Worm (Caenorhabditis elegans) whole organism, young adult: ENCODE measurements around the gene arrd-11.

Experiments
- C06A6.2 ChIP-seq: fragments of 200-800 bp; sonication (Bioruptor generic); conservative IDR thresholded peaks from 2 replicates; pipeline ENCODE4 v1.3.6; 2022; ENCODE audit warnings: missing genetic modification characterization, missing compliant biosample characterization
- D2030.7 ChIP-seq: fragments of 200-800 bp; sonication (Bioruptor generic); IDR thresholded peaks from 2 replicates; pipeline ENCODE4 v1.3.6; 2022; ENCODE audit warnings: missing genetic modification reagents, missing genetic modification characterization, missing compliant biosample characterization
- F10E7.11 ChIP-seq: sonication (generic microtip); optimal IDR thresholded peaks from 2 replicates; lab custom pipeline; 2017; ENCODE audit warnings: mild to moderate bottlenecking, missing genetic modification characterization, moderate library complexity, missing compliant biosample characterization
- F22D6.2 ChIP-seq: sonication (generic microtip); optimal IDR thresholded peaks from 2 replicates; lab custom pipeline; 2016; ENCODE audit warnings: mild to moderate bottlenecking, missing genetic modification characterization, missing compliant biosample characterization
- F33H1.4 ChIP-seq: fragments of 200-800 bp; sonication (Bioruptor generic); IDR thresholded peaks from 2 replicates; pipeline ENCODE4 v1.3.6; 2022; ENCODE audit warnings: missing genetic modification reagents, missing genetic modification characterization, missing compliant biosample characterization
- F37B4.10 ChIP-seq: fragments of 200-800 bp; sonication (Bioruptor generic); IDR thresholded peaks from 2 replicates; pipeline ENCODE4 v1.3.6; 2022; ENCODE audit warnings: missing genetic modification characterization, missing compliant biosample characterization
- K12H6.12 ChIP-seq: fragments of 200-800 bp; sonication (Bioruptor generic); optimal IDR thresholded peaks from 2 replicates; lab custom pipeline; 2018; ENCODE audit warnings: mild to moderate bottlenecking, missing genetic modification characterization, missing compliant biosample characterization
- T07F8.4 ChIP-seq: sonication (generic microtip); optimal IDR thresholded peaks from 2 replicates; lab custom pipeline; 2016; ENCODE audit warnings: mild to moderate bottlenecking, missing genetic modification characterization, moderate library complexity, missing compliant biosample characterization
- T26A5.8 ChIP-seq: sonication (generic microtip); optimal IDR thresholded peaks from 2 replicates; lab custom pipeline; 2016; ENCODE audit warnings: missing genetic modification characterization, missing compliant biosample characterization
- Y56A3A.18 ChIP-seq: fragments of 200-800 bp; sonication (Bioruptor generic); IDR thresholded peaks from 2 replicates; pipeline ENCODE4 v1.3.6; 2022; ENCODE audit warnings: missing genetic modification reagents, missing genetic modification characterization, missing compliant biosample characterization
- Y95B8A.8 ChIP-seq: fragments of 200-800 bp; sonication (Bioruptor generic); IDR thresholded peaks from 2 replicates; pipeline ENCODE4 v1.3.6; 2022; ENCODE audit warnings: missing genetic modification reagents, missing genetic modification characterization, missing compliant biosample characterization
- ZK185.1 ChIP-seq: sonication (generic microtip); optimal IDR thresholded peaks from 2 replicates; lab custom pipeline; 2016; ENCODE audit warnings: mild to moderate bottlenecking, missing genetic modification characterization, missing compliant biosample characterization; ENCODE audit not compliant: poor library complexity, severe bottlenecking
- akir-1 ChIP-seq: fragments of 200-800 bp; sonication (Bioruptor generic); optimal IDR thresholded peaks from 2 replicates; lab custom pipeline; 2018; ENCODE audit warnings: mild to moderate bottlenecking, missing genetic modification characterization, moderate library complexity, missing compliant biosample characterization
- ama-1 ChIP-seq, 3 experiments: fragments of 150-350 bp in 1 of 3; sonication (generic microtip) in 2 of 3; optimal IDR thresholded peaks; 2 replicates each; lab custom pipeline; 2014 to 2018; ENCODE audit warnings: missing biosample characterization in 2 of 3, missing genetic modification characterization in 2 of 3, missing genetic modification reagents in 2 of 3
- cebp-2 ChIP-seq: fragments of 200-800 bp; sonication (Bioruptor generic); IDR thresholded peaks from 2 replicates; pipeline ENCODE4 v1.3.6; 2022; ENCODE audit warnings: missing genetic modification characterization, missing compliant biosample characterization
- ceh-100 ChIP-seq: fragments of 200-800 bp; sonication (Bioruptor generic); IDR thresholded peaks from 2 replicates; pipeline ENCODE4 v1.3.6; 2022; ENCODE audit warnings: missing genetic modification reagents, missing genetic modification characterization, missing compliant biosample characterization
- ceh-40 ChIP-seq: fragments of 200-800 bp; sonication (Bioruptor generic); IDR thresholded peaks from 2 replicates; pipeline ENCODE4 v1.3.6; 2022; ENCODE audit warnings: missing genetic modification characterization, missing compliant biosample characterization
- ceh-79 ChIP-seq: sonication (generic microtip); optimal IDR thresholded peaks from 2 replicates; lab custom pipeline; 2017; ENCODE audit warnings: mild to moderate bottlenecking, missing genetic modification characterization, missing compliant biosample characterization
- die-1 ChIP-seq: sonication (generic microtip); optimal IDR thresholded peaks from 2 replicates; lab custom pipeline; 2016; ENCODE audit warnings: missing genotype, mild to moderate bottlenecking, missing genetic modification characterization, missing compliant biosample characterization
- dpff-1 ChIP-seq: sonication (generic microtip); optimal IDR thresholded peaks from 2 replicates; lab custom pipeline; 2017; ENCODE audit warnings: mild to moderate bottlenecking, missing genetic modification characterization, missing compliant biosample characterization
- egrh-3 ChIP-seq: fragments of 200-800 bp; sonication (Bioruptor generic); IDR thresholded peaks from 2 replicates; pipeline ENCODE4 v1.3.6; 2022; ENCODE audit warnings: missing genetic modification reagents, missing genetic modification characterization, missing compliant biosample characterization
- ekl-4 ChIP-seq: fragments of 200-800 bp; sonication (Bioruptor generic); IDR thresholded peaks from 2 replicates; pipeline ENCODE4 v1.3.6; 2022; ENCODE audit warnings: missing genetic modification reagents, missing genetic modification characterization, missing compliant biosample characterization
- ets-4 ChIP-seq: fragments of 200-800 bp; sonication (Bioruptor generic); optimal IDR thresholded peaks from 2 replicates; lab custom pipeline; 2018; ENCODE audit warnings: mild to moderate bottlenecking, missing genetic modification characterization, missing compliant biosample characterization
- fkh-3 ChIP-seq: sonication (generic microtip); optimal IDR thresholded peaks from 2 replicates; lab custom pipeline; 2016; ENCODE audit warnings: mild to moderate bottlenecking, missing genetic modification characterization, missing compliant biosample characterization
- him-1 ChIP-seq: sonication (generic microtip); optimal IDR thresholded peaks from 2 replicates; lab custom pipeline; 2016; ENCODE audit warnings: missing genotype, missing genetic modification reagents, missing genetic modification characterization, missing compliant biosample characterization
- hmg-1.2 ChIP-seq: fragments of 200-800 bp; sonication (Bioruptor generic); IDR thresholded peaks from 2 replicates; pipeline ENCODE4 v1.3.6; 2022; ENCODE audit warnings: missing genetic modification reagents, missing genetic modification characterization, missing compliant biosample characterization
- hmg-20 ChIP-seq: fragments of 200-800 bp; sonication (Bioruptor generic); IDR thresholded peaks from 2 replicates; pipeline ENCODE4 v1.3.6; 2022; ENCODE audit warnings: missing genetic modification reagents, missing genetic modification characterization, missing compliant biosample characterization
- lin-54 ChIP-seq: fragments of 200-800 bp; sonication (Bioruptor generic); optimal IDR thresholded peaks from 2 replicates; lab custom pipeline; 2018; ENCODE audit warnings: mild to moderate bottlenecking, missing genetic modification characterization, missing compliant biosample characterization
- madf-10 ChIP-seq: sonication (generic microtip); optimal IDR thresholded peaks from 2 replicates; lab custom pipeline; 2016; ENCODE audit warnings: mild to moderate bottlenecking, missing genetic modification characterization, missing compliant biosample characterization
- madf-6 ChIP-seq: fragments of 200-800 bp; sonication (Bioruptor generic); IDR thresholded peaks from 2 replicates; pipeline ENCODE4 v1.3.6; 2022; ENCODE audit warnings: missing genetic modification reagents, missing genetic modification characterization, missing compliant biosample characterization
- madf-8 ChIP-seq: fragments of 200-800 bp; sonication (Bioruptor generic); conservative IDR thresholded peaks from 2 replicates; pipeline ENCODE4 v1.3.6; 2022; ENCODE audit warnings: missing genetic modification reagents, missing genetic modification characterization, missing compliant biosample characterization
- mel-28 ChIP-seq: sonication (generic microtip); optimal IDR thresholded peaks from 2 replicates; lab custom pipeline; 2016; ENCODE audit warnings: borderline replicate concordance, mild to moderate bottlenecking, missing genetic modification characterization, missing compliant biosample characterization
- mxl-1 ChIP-seq: sonication (generic microtip); optimal IDR thresholded peaks from 2 replicates; lab custom pipeline; 2016; ENCODE audit warnings: missing genetic modification characterization, missing compliant biosample characterization
- nfyb-1 ChIP-seq: fragments of 200-800 bp; sonication (Bioruptor generic); IDR thresholded peaks from 2 replicates; pipeline ENCODE4 v1.3.6; 2022; ENCODE audit warnings: missing genetic modification reagents, missing genetic modification characterization, missing compliant biosample characterization
- nhr-80 ChIP-seq: sonication (generic microtip); optimal IDR thresholded peaks from 2 replicates; lab custom pipeline; 2016; ENCODE audit warnings: missing genetic modification characterization, missing compliant biosample characterization
- rec-8 ChIP-seq, 2 experiments: sonication (generic microtip); optimal IDR thresholded peaks; 2 replicates each; lab custom pipeline; 2016; ENCODE audit warnings: mild to moderate bottlenecking in 2 of 2, missing genetic modification characterization in 2 of 2, missing genetic modification reagents in 2 of 2, missing genotype in 2 of 2, missing biosample characterization in 1 of 2, missing compliant biosample characterization in 1 of 2, moderate library complexity in 1 of 2
- rpc-1 ChIP-seq, 2 experiments: fragments of 150-350 bp in 1 of 2; sonication (generic microtip) in 1 of 2; optimal IDR thresholded peaks; 2 replicates each; lab custom pipeline; 2014 to 2018; ENCODE audit warnings: missing biosample characterization in 1 of 2, missing genetic modification characterization in 1 of 2, missing genetic modification reagents in 1 of 2, missing genotype in 1 of 2
- sdz-38 ChIP-seq: sonication (generic microtip); optimal IDR thresholded peaks from 2 replicates; lab custom pipeline; 2016; ENCODE audit warnings: missing genotype, missing genetic modification characterization, missing compliant biosample characterization
- somi-1 ChIP-seq: fragments of 200-800 bp; sonication (Bioruptor generic); optimal IDR thresholded peaks from 2 replicates; lab custom pipeline; 2018; ENCODE audit warnings: mild to moderate bottlenecking, missing genetic modification characterization, missing compliant biosample characterization
- tbx-9 ChIP-seq: sonication (generic microtip); optimal IDR thresholded peaks from 2 replicates; lab custom pipeline; 2016; ENCODE audit warnings: borderline replicate concordance, missing genetic modification characterization, inconsistent platforms, missing compliant biosample characterization
- tlf-1 ChIP-seq: fragments of 200-800 bp; sonication (Bioruptor generic); optimal IDR thresholded peaks from 2 replicates; lab custom pipeline; 2018; ENCODE audit warnings: mild to moderate bottlenecking, missing genetic modification characterization, missing compliant biosample characterization
- unc-130 ChIP-seq: sonication (generic microtip); optimal IDR thresholded peaks from 2 replicates; lab custom pipeline; 2016; ENCODE audit warnings: missing genetic modification reagents, missing genetic modification characterization, missing compliant biosample characterization
- unc-62 ChIP-seq: fragments of 150-350 bp; optimal IDR thresholded peaks from 2 replicates; lab custom pipeline; 2014; ENCODE audit warnings: missing biosample characterization, missing genetic modification reagents, missing genetic modification characterization
- xnd-1 ChIP-seq: sonication (generic microtip); optimal IDR thresholded peaks from 2 replicates; lab custom pipeline; 2016; ENCODE audit warnings: missing genotype, missing genetic modification reagents, missing genetic modification characterization, missing compliant biosample characterization
- ztf-25 ChIP-seq: fragments of 200-800 bp; sonication (Bioruptor generic); IDR thresholded peaks from 2 replicates; pipeline ENCODE4 v1.3.6; 2022; ENCODE audit warnings: missing genetic modification reagents, missing genetic modification characterization, missing compliant biosample characterization
- ztf-3 ChIP-seq: fragments of 200-800 bp; sonication (Bioruptor generic); optimal IDR thresholded peaks from 2 replicates; lab custom pipeline; 2018; ENCODE audit warnings: mild to moderate bottlenecking, missing genetic modification characterization, missing compliant biosample characterization
- ztf-6 ChIP-seq: fragments of 200-800 bp; sonication (Bioruptor generic); IDR thresholded peaks from 2 replicates; pipeline ENCODE4 v1.3.6; 2022; ENCODE audit warnings: missing genetic modification reagents, missing genetic modification characterization, missing compliant biosample characterization

The arrd-11 gene

ce11 chrII:13717393-13718367 lies 45.5 kb upstream of the arrd-11 start (continued):
- TF ChIP-seq egrh-3 (GFP tag; lab: Robert Waterston, UW) (no peak), cebp-2 (no peak), mxl-1 (tag; lab: Kevin White, UChicago) (no peak), ekl-4 (GFP tag; lab: Robert Waterston, UW) (0 out of 2 replicates have a peak, but pooled peaks have one; percentile 56), F22D6.2 (tag; lab: Kevin White, UChicago) (no peak), hmg-1.2 (GFP tag; lab: Robert Waterston, UW) (peak; percentile 80), madf-10 (tag; lab: Kevin White, UChicago) (no peak), ztf-6 (GFP tag; lab: Robert Waterston, UW) (no peak), mel-28 (tag; lab: Kevin White, UChicago) (no peak), unc-62 (GFP tag; lab: Kevin White, UChicago) (no peak), ZK185.1 (no peak), ceh-79 (tag; lab: Kevin White, UChicago) (no peak), xnd-1 (tag; lab: Kevin White, UChicago) (peak; percentile 13), lin-54 (GFP tag; lab: Kevin White, UChicago) (peak; percentile 28), T26A5.8 (tag; lab: Kevin White, UChicago) (no peak), T07F8.4 (tag; lab: Kevin White, UChicago) (no peak), ceh-100 (GFP tag; lab: Robert Waterston, UW) (no peak), fkh-3 (tag; lab: Kevin White, UChicago) (no peak), rec-8 (tag; optimal IDR thresholded peaks at IDR 0.05; lab: Kevin White, UChicago) (no peak), him-1 (tag; lab: Kevin White, UChicago) (no peak), die-1 (no peak), ets-4 (GFP tag; lab: Kevin White, UChicago) (no peak), dpff-1 (tag; lab: Kevin White, UChicago) (no peak), ztf-25 (GFP tag; lab: Robert Waterston, UW) (no peak), Y56A3A.18 (no peak), nhr-80 (no peak), C06A6.2 (no peak), F33H1.4 (GFP tag; lab: Robert Waterston, UW) (peak; percentile 48), tlf-1 (no peak), madf-6 (GFP tag; lab: Robert Waterston, UW) (peak; percentile 86), K12H6.12 (no peak), unc-130 (GFP tag; lab: Kevin White, UChicago) (no peak), F37B4.10 (GFP tag; lab: Robert Waterston, UW) (no peak), akir-1 (GFP tag; lab: Kevin White, UChicago) (no peak), somi-1 (GFP tag; lab: Kevin White, UChicago) (no peak), ztf-3 (GFP tag; lab: Kevin White, UChicago) (no peak), Y95B8A.8 (GFP tag; lab: Robert Waterston, UW) (no peak), rpc-1 (optimal IDR thresholded peaks at IDR 0.05; lab: Kevin White, UChicago) (no peak), rpc-1 (tag; optimal IDR thresholded peaks at IDR 0.05; lab: Kevin White, UChicago) (no peak), sdz-38 (no peak), ceh-40 (GFP tag; lab: Robert Waterston, UW) (no peak), hmg-20 (GFP tag; lab: Robert Waterston, UW) (no peak), ama-1 (optimal IDR thresholded peaks at IDR 0.05; lab: Kevin White, UChicago) (no peak), ama-1 (GFP tag; optimal IDR thresholded peaks at IDR 0.05; lab: Kevin White, UChicago) (no peak), tbx-9 (no peak), nfyb-1 (no peak), D2030.7 (GFP tag; lab: Robert Waterston, UW) (peak; percentile 74), F10E7.11 (tag; lab: Kevin White, UChicago) (no peak), madf-8 (GFP tag; lab: Robert Waterston, UW) (peak; percentile 58)
